Fruit fly (Drosophila melanogaster): ENCODE results near the gene Ccdc39.

The Ccdc39 gene

DNA sequence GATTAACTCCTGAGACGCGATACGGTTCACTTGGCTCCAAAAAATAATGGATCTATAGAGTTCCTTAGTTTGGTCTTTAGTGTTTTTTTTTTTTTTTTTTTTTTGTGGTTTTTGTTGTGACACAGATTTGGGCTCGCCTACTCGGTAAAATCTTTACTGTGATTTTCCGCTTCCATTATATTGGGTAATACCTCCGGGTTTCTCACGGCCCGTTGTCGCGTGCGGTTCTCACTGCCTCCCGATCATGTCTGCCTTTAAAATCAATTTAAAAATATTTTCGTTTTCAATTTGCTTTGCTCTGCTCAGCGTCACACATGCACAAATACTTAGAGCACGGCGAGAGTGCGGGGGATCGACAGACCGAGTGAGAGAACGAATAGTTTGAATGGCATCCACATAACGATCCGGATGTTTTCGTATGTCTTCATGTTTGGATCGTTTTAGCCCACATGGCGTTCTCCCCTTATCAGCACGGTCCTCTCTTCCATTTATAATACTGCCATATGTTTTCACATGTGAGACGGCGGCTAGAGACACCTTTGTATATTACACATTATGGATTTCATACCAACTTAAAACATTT lies 38.2 kb downstream of the Ccdc39 start (continued):
- TF ChIP-seq CG12299 (tag; optimal IDR thresholded peaks at IDR 0.05) (peak; percentile 5), CG11696 (GFP tag; IDR thresholded peaks at IDR 0.05) (no peak), cg (GFP tag; optimal IDR thresholded peaks at IDR 0.05) (peak; percentile 59), CG34224 (GFP tag; IDR thresholded peaks at IDR 0.05; ENCODE audit: partially characterized antibody) (peak; percentile 17; the same call in 1 of the 3 replicates), CG2678 (tag; optimal IDR thresholded peaks at IDR 0.05) (peak; percentile 23), exex (tag; optimal IDR thresholded peaks at IDR 0.05) (peak; percentile 53), lab (GFP tag; optimal IDR thresholded peaks at IDR 0.05) (peak; percentile 24), en (GFP tag; optimal IDR thresholded peaks at IDR 0.05) (no peak), HLH54F (GFP tag; optimal IDR thresholded peaks at IDR 0.05) (no peak), CkIIα-i1 (GFP tag; IDR thresholded peaks at IDR 0.05) (no peak), CG13296 (GFP tag; optimal IDR thresholded peaks at IDR 0.05) (peak; percentile 45), Jarid2 (GFP tag; optimal IDR thresholded peaks at IDR 0.05) (peak; percentile 50), Fer1 (GFP tag; optimal IDR thresholded peaks at IDR 0.05) (peak; percentile 11), crp (GFP tag; optimal IDR thresholded peaks at IDR 0.05) (peak in 1 of 2 experiments; percentile 20), CG18599 (GFP tag; optimal IDR thresholded peaks at IDR 0.05) (peak; percentile 46), MESR4 (GFP tag; optimal IDR thresholded peaks at IDR 0.05) (no peak), vfl (GFP tag; optimal IDR thresholded peaks at IDR 0.05) (no peak), sug (tag; optimal IDR thresholded peaks at IDR 0.05) (peak; percentile 69), ci (GFP tag; IDR thresholded peaks at IDR 0.05) (peak; percentile 33; the same call in 2 of the 3 replicates), CG17568 (GFP tag; optimal IDR thresholded peaks at IDR 0.05) (peak; percentile 11), HmgZ (tag; optimal IDR thresholded peaks at IDR 0.05) (peak; percentile 44), Awh (GFP tag; IDR thresholded peaks at IDR 0.05) (no peak), CG13287 (GFP tag; IDR thresholded peaks at IDR 0.05; ENCODE audit: partially characterized antibody) (0 out of 2 replicates have a peak, but pooled peaks have one; percentile 38), CG14014 (GFP tag; IDR thresholded peaks at IDR 0.05) (0 out of 2 replicates have a peak, but pooled peaks have one; percentile 15), mirr (GFP tag; optimal IDR thresholded peaks at IDR 0.05) (peak; percentile 61), chinmo (GFP tag; IDR thresholded peaks at IDR 0.05; ENCODE audit: partially characterized antibody) (peak; percentile 89; the same call in 3 of the 4 replicates), CG11456 (GFP tag; IDR thresholded peaks at IDR 0.05) (no peak), CG17385 (GFP tag; optimal IDR thresholded peaks at IDR 0.05) (peak; percentile 14), p53 (GFP tag; optimal IDR thresholded peaks at IDR 0.05) (no peak), br (optimal IDR thresholded peaks at IDR 0.05) (no peak), CG17186 (GFP tag; optimal IDR thresholded peaks at IDR 0.05) (no peak), B-H2 (GFP tag; optimal IDR thresholded peaks at IDR 0.05) (no peak), Med (GFP tag) (peak; percentile 77), sens (GFP tag) (peak; percentile 60), Taf1 (GFP tag; IDR thresholded peaks at IDR 0.05) (no peak), pum (GFP tag; optimal IDR thresholded peaks at IDR 0.05) (no peak), CG8290 (GFP tag; optimal IDR thresholded peaks at IDR 0.05) (no peak), CG8290 (tag; optimal IDR thresholded peaks at IDR 0.05) (peak in 1 of 2 experiments; percentile 25), sr (GFP tag; IDR thresholded peaks at IDR 0.05) (peak; percentile 37; the same call in 1 of the 3 replicates), Gug (GFP tag; IDR thresholded peaks at IDR 0.05) (no peak), CG18619 (GFP tag; optimal IDR thresholded peaks at IDR 0.05) (no peak), Hand (GFP tag; optimal IDR thresholded peaks at IDR 0.05) (peak; percentile 36), pzg (GFP tag; optimal IDR thresholded peaks at IDR 0.05) (no peak), Opbp (GFP tag; IDR thresholded peaks at IDR 0.05; ENCODE audit: partially characterized antibody) (no peak), twi (tag; optimal IDR thresholded peaks at IDR 0.05) (peak; percentile 89), HmgD (GFP tag; optimal IDR thresholded peaks at IDR 0.05) (no peak), CG6854 (GFP tag; optimal IDR thresholded peaks at IDR 0.05) (peak; percentile 12)
